Worm (Caenorhabditis elegans): ENCODE results near the gene ptd-2.

Gene ptd-2

ce11 chrV:9270442-9270841, 20.4 kb downstream of the ptd-2 start (continued):
- TF ChIP-seq ceh-22 (tag; optimal IDR thresholded peaks at IDR 0.05), result no peak
- no peak for TF ChIP-seq K09A11.1 (tag; optimal IDR thresholded peaks at IDR 0.05; ENCODE audit: insufficient read depth)
- TF ChIP-seq ahr-1 (tag; optimal IDR thresholded peaks at IDR 0.05), result no peak

DNA sequence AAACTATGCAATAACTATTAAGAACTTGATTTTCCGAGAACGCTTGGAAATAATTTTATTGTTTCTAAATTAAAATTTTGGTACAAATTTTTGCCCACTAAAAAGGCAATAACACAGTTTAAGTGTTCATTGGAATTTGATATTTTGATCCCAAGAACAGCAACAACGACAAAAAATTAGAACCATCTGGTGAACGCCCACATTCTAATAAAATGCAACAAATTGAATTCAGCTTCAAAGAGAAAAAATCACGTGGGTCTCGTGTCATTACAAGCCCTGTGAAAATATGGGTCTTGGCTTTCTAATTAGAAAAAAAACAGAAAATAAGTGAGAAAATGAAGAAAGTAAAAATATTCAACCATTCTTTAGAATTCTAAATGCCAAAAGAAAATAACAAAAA, 21.8 kb downstream of the ptd-2 start:
- TF ChIP-seq ref-2 (tag; optimal IDR thresholded peaks at IDR 0.05) (no peak), odd-2 (tag; optimal IDR thresholded peaks at IDR 0.05) (no peak), unc-42 (tag; optimal IDR thresholded peaks at IDR 0.05) (no peak), ahr-1 (tag; optimal IDR thresholded peaks at IDR 0.05) (no peak), lim-6 (tag; optimal IDR thresholded peaks at IDR 0.05) (no peak), syd-9 (tag; optimal IDR thresholded peaks at IDR 0.05) (no peak), C08G9.2 (tag; optimal IDR thresholded peaks at IDR 0.05) (no peak), ceh-9 (tag; optimal IDR thresholded peaks at IDR 0.05) (no peak), hlh-15 (tag; optimal IDR thresholded peaks at IDR 0.05) (no peak), gmeb-2 (tag; optimal IDR thresholded peaks at IDR 0.05) (no peak), dve-1 (tag; optimal IDR thresholded peaks at IDR 0.05) (no peak), ztf-16 (tag; optimal IDR thresholded peaks at IDR 0.05) (no peak), ets-4 (tag; optimal IDR thresholded peaks at IDR 0.05) (no peak), ceh-18 (tag; optimal IDR thresholded peaks at IDR 0.05) (no peak), elt-4 (tag; optimal IDR thresholded peaks at IDR 0.05) (no peak), nhr-11 (tag; optimal IDR thresholded peaks at IDR 0.05) (no peak), nhr-232 (tag; optimal IDR thresholded peaks at IDR 0.05) (no peak), nfya-1 (tag; optimal IDR thresholded peaks at IDR 0.05) (no peak)

ce11 chrV:9272624-9273023, 22.6 kb downstream of the ptd-2 start:
- TF ChIP-seq ceh-19 (GFP tag; optimal IDR thresholded peaks at IDR 0.05) (no peak), ceh-24 (tag; optimal IDR thresholded peaks at IDR 0.05) (no peak), hlh-15 (tag; optimal IDR thresholded peaks at IDR 0.05) (no peak), ceh-2 (tag; optimal IDR thresholded peaks at IDR 0.05) (no peak), pqm-1 (tag; optimal IDR thresholded peaks at IDR 0.05) (no peak), npax-4 (tag; optimal IDR thresholded peaks at IDR 0.05) (no peak), ceh-6 (GFP tag; optimal IDR thresholded peaks at IDR 0.05) (no peak), nfya-1 (tag; optimal IDR thresholded peaks at IDR 0.05) (no peak), tbx-7 (tag; optimal IDR thresholded peaks at IDR 0.05) (no peak), che-1 (tag; optimal IDR thresholded peaks at IDR 0.05) (no peak), ceh-30 (tag; optimal IDR thresholded peaks at IDR 0.05) (no peak), ceh-48 (tag; optimal IDR thresholded peaks at IDR 0.05) (no peak), zip-5 (tag; optimal IDR thresholded peaks at IDR 0.05) (no peak), pax-1 (tag; optimal IDR thresholded peaks at IDR 0.05) (no peak), nhr-232 (tag; optimal IDR thresholded peaks at IDR 0.05) (no peak), ztf-16 (tag; optimal IDR thresholded peaks at IDR 0.05) (no peak), ets-4 (tag; optimal IDR thresholded peaks at IDR 0.05) (no peak), eyg-1 (tag; optimal IDR thresholded peaks at IDR 0.05) (no peak), Y22D7AL.16 (tag; optimal IDR thresholded peaks at IDR 0.05) (no peak), sox-4 (tag; optimal IDR thresholded peaks at IDR 0.05) (no peak)

DNA sequence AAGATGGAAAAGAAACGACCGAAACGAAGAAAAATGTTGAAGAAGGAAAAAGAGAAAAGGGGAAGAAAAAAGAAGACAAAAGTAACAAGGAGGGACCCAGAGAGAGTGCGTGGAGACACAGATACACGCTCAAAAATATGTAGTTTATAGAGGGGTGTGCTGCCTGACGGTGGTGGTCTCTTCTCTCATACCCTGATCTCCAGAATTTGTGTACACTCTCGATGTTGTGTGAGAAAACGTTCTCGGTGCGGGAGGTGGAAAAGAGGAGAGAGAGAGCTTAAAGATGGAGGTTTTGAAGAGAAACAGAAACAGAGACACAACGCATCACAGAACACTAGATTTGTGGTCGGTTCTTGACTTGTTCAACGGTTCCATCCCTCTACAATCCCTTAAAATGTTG, 23.6 kb downstream of the ptd-2 start:
- TF ChIP-seq C08G9.2 (tag; optimal IDR thresholded peaks at IDR 0.05) (peak; percentile 43), tbx-2 (tag; optimal IDR thresholded peaks at IDR 0.05) (peak; percentile 59), hlh-8 (tag; optimal IDR thresholded peaks at IDR 0.05) (no peak), pros-1 (tag; optimal IDR thresholded peaks at IDR 0.05) (no peak), ceh-34 (tag; optimal IDR thresholded peaks at IDR 0.05) (peak; percentile 32), ceh-19 (GFP tag; optimal IDR thresholded peaks at IDR 0.05) (peak; percentile 7), hlh-6 (tag; optimal IDR thresholded peaks at IDR 0.05) (no peak), ceh-30 (tag; optimal IDR thresholded peaks at IDR 0.05) (peak; percentile 7), T23F11.4 (GFP tag; optimal IDR thresholded peaks at IDR 0.05) (no peak), ceh-45 (GFP tag; IDR thresholded peaks at IDR 0.05) (no peak), nfya-1 (tag; optimal IDR thresholded peaks at IDR 0.05) (peak; percentile 69), unc-55 (GFP tag; optimal IDR thresholded peaks at IDR 0.05) (peak; percentile 26), unc-42 (tag; optimal IDR thresholded peaks at IDR 0.05) (peak; percentile 56), ceh-31 (tag; optimal IDR thresholded peaks at IDR 0.05) (peak; percentile 86), ceh-2 (tag; optimal IDR thresholded peaks at IDR 0.05) (peak; percentile 26), ceh-18 (tag; optimal IDR thresholded peaks at IDR 0.05) (peak; percentile 66), mec-3 (tag; optimal IDR thresholded peaks at IDR 0.05; ENCODE audit: borderline replicate concordance) (no peak), ceh-22 (tag; optimal IDR thresholded peaks at IDR 0.05) (no peak), rnt-1 (tag; optimal IDR thresholded peaks at IDR 0.05) (peak; percentile 56)
